Worm (Caenorhabditis elegans): Measurements from ENCODE around the gene D2023.3.

D2023.3 gene

ce11 chrV:11794172-11794571, 17.6 kb downstream of the D2023.3 start:
- peak; percentile 81 for TF ChIP-seq nhr-25 (tag; optimal IDR thresholded peaks at IDR 0.05)
- no peak for TF ChIP-seq peb-1 (tag; optimal IDR thresholded peaks at IDR 0.05)
- peak; percentile 38 for TF ChIP-seq blmp-1 (tag; optimal IDR thresholded peaks at IDR 0.05; ENCODE audit: insufficient read depth)
- no peak for TF ChIP-seq mbf-1 (tag; optimal IDR thresholded peaks at IDR 0.05)

ce11 chrV:11789474-11789873, 22.3 kb downstream of the D2023.3 start, which contains the start of gene D2023.1:
D2023.1 (plus strand) TSS chrV:11789550.
- no peak for TF ChIP-seq zag-1 (tag; optimal IDR thresholded peaks at IDR 0.05)
- TF ChIP-seq ztf-11 (tag; optimal IDR thresholded peaks at IDR 0.05), result no peak
- no peak for TF ChIP-seq unc-62 (GFP tag; optimal IDR thresholded peaks at IDR 0.05)
- no peak for TF ChIP-seq lsy-2 (tag; optimal IDR thresholded peaks at IDR 0.05)
- no peak for TF ChIP-seq C34F6.9 (tag; optimal IDR thresholded peaks at IDR 0.05)
- no peak for TF ChIP-seq nhr-23 (tag; optimal IDR thresholded peaks at IDR 0.05)
- no peak for TF ChIP-seq lin-13 (GFP tag; optimal IDR thresholded peaks at IDR 0.05)
- no peak for TF ChIP-seq nhr-6 (tag; optimal IDR thresholded peaks at IDR 0.05)
- TF ChIP-seq R02D3.7 (tag; optimal IDR thresholded peaks at IDR 0.05), result no peak
- no peak for TF ChIP-seq fos-1 (tag; optimal IDR thresholded peaks at IDR 0.05)
- TF ChIP-seq elt-3 (tag; optimal IDR thresholded peaks at IDR 0.05), result no peak
- TF ChIP-seq nhr-25 (tag; optimal IDR thresholded peaks at IDR 0.05), result no peak
- TF ChIP-seq alr-1 (tag; optimal IDR thresholded peaks at IDR 0.05), result no peak
- no peak for TF ChIP-seq unc-39 (tag; optimal IDR thresholded peaks at IDR 0.05)
- TF ChIP-seq snpc-4 (tag; optimal IDR thresholded peaks at IDR 0.05), result no peak
- no peak for TF ChIP-seq sma-3 (GFP tag; optimal IDR thresholded peaks at IDR 0.05)
- no peak for TF ChIP-seq ztf-1 (GFP tag; conservative IDR thresholded peaks at IDR 0.05)
- no peak for TF ChIP-seq skn-1 (tag; optimal IDR thresholded peaks at IDR 0.05)
- TF ChIP-seq aly-2 (tag; optimal IDR thresholded peaks at IDR 0.05), result no peak

- TF ChIP-seq aly-2 (tag; optimal IDR thresholded peaks at IDR 0.05) (no peak), fos-1 (tag; optimal IDR thresholded peaks at IDR 0.05) (no peak), alr-1 (tag; optimal IDR thresholded peaks at IDR 0.05) (no peak), lin-13 (GFP tag; optimal IDR thresholded peaks at IDR 0.05) (no peak), mdl-1 (tag; optimal IDR thresholded peaks at IDR 0.05) (no peak), C34F6.9 (tag; optimal IDR thresholded peaks at IDR 0.05) (no peak), ztf-1 (GFP tag; conservative IDR thresholded peaks at IDR 0.05) (no peak), nhr-12 (tag; optimal IDR thresholded peaks at IDR 0.05) (no peak), gmeb-1 (tag; optimal IDR thresholded peaks at IDR 0.05) (no peak), nhr-11 (tag; optimal IDR thresholded peaks at IDR 0.05) (no peak), sem-4 (tag; optimal IDR thresholded peaks at IDR 0.05) (no peak), blmp-1 (tag; optimal IDR thresholded peaks at IDR 0.05; ENCODE audit: insufficient read depth) (no peak), nhr-21 (tag; optimal IDR thresholded peaks at IDR 0.05) (no peak), unc-55 (GFP tag; optimal IDR thresholded peaks at IDR 0.05) (no peak), ztf-4 (tag; optimal IDR thresholded peaks at IDR 0.05) (no peak), zag-1 (tag; optimal IDR thresholded peaks at IDR 0.05) (no peak), snpc-4 (tag; optimal IDR thresholded peaks at IDR 0.05) (no peak)
These were observed 24.0 kb downstream of the D2023.3 start, which contains the start of gene F55A11.8 for ce11 chrV:11787742-11788238. F55A11.8 (plus strand) TSS chrV:11788188.

- TF ChIP-seq zag-1 (tag; optimal IDR thresholded peaks at IDR 0.05), result no peak
- TF ChIP-seq lin-11 (tag; optimal IDR thresholded peaks at IDR 0.05), result no peak
- no peak for TF ChIP-seq F13H6.1 (tag; optimal IDR thresholded peaks at IDR 0.05)
- TF ChIP-seq lsy-2 (tag; optimal IDR thresholded peaks at IDR 0.05), result no peak
- TF ChIP-seq alr-1 (tag; optimal IDR thresholded peaks at IDR 0.05), result no peak
- no peak for TF ChIP-seq mbf-1 (tag; optimal IDR thresholded peaks at IDR 0.05)
- no peak for TF ChIP-seq nhr-129 (tag; optimal IDR thresholded peaks at IDR 0.05)
- no peak for TF ChIP-seq nhr-77 (tag; optimal IDR thresholded peaks at IDR 0.05)
- TF ChIP-seq sem-4 (tag; optimal IDR thresholded peaks at IDR 0.05), result no peak
- TF ChIP-seq skn-1 (tag; optimal IDR thresholded peaks at IDR 0.05), result no peak
- no peak for TF ChIP-seq nhr-23 (tag; optimal IDR thresholded peaks at IDR 0.05)
These were observed 24.6 kb downstream of the D2023.3 start, which contains the start of gene F55A11.7 for ce11 chrV:11787258-11787657. F55A11.7 (minus strand) TSS chrV:11787443.

- peak; percentile 63 for TF ChIP-seq crh-2 (tag; optimal IDR thresholded peaks at IDR 0.05)
- TF ChIP-seq nhr-10 (tag; optimal IDR thresholded peaks at IDR 0.05), result no peak
- TF ChIP-seq zag-1 (tag; optimal IDR thresholded peaks at IDR 0.05), result no peak
- no peak for TF ChIP-seq ztf-1 (GFP tag; conservative IDR thresholded peaks at IDR 0.05)
- TF ChIP-seq nhr-237 (tag; optimal IDR thresholded peaks at IDR 0.05), result no peak
- no peak for TF ChIP-seq ztf-11 (tag; optimal IDR thresholded peaks at IDR 0.05)
- no peak for TF ChIP-seq ZK546.5 (tag; optimal IDR thresholded peaks at IDR 0.05)
- TF ChIP-seq lin-39 (tag; optimal IDR thresholded peaks at IDR 0.05), result no peak
- peak; percentile 59 for TF ChIP-seq C34F6.9 (tag; optimal IDR thresholded peaks at IDR 0.05)
- TF ChIP-seq alr-1 (tag; optimal IDR thresholded peaks at IDR 0.05), result no peak
- TF ChIP-seq lin-13 (GFP tag; optimal IDR thresholded peaks at IDR 0.05), result peak; percentile 45
- TF ChIP-seq sma-9 (GFP tag; optimal IDR thresholded peaks at IDR 0.05), result peak; percentile 90
- no peak for TF ChIP-seq sma-9 (tag; optimal IDR thresholded peaks at IDR 0.05)
- no peak for TF ChIP-seq elt-1 (tag; optimal IDR thresholded peaks at IDR 0.05)
- peak; percentile 48 for TF ChIP-seq nhr-21 (tag; optimal IDR thresholded peaks at IDR 0.05)
- no peak for TF ChIP-seq dmd-4 (tag; optimal IDR thresholded peaks at IDR 0.05)
- peak; percentile 40 for TF ChIP-seq sem-4 (tag; optimal IDR thresholded peaks at IDR 0.05)
- TF ChIP-seq ceh-82 (tag; optimal IDR thresholded peaks at IDR 0.05), result peak; percentile 2
- TF ChIP-seq nhr-6 (tag; optimal IDR thresholded peaks at IDR 0.05), result no peak
These were observed 28.9 kb downstream of the D2023.3 start, which contains the start of gene F55A11.11 for ce11 chrV:11782809-11783440. F55A11.11 (plus strand) TSS chrV:11783149.

Measured in whole organism, L2 larva.